Worm (Caenorhabditis elegans) whole organism, L1 larva: ENCODE results near the gene K01F9.2.

Source experiments
- dpl-1 ChIP-seq, 3 experiments: fragments of 150-350 bp in 2 of 3; sonication (generic microtip) in 1 of 3; optimal IDR thresholded peaks; 2 replicates each; lab custom pipeline; 2014 to 2017; ENCODE audit warnings: missing biosample characterization in 3 of 3, missing genetic modification characterization in 3 of 3, missing genetic modification reagents in 3 of 3
- elt-3 ChIP-seq, 6 experiments: fragments of 150-350 bp in 1 of 6; sonication (generic microtip); optimal IDR thresholded peaks; 2 replicates each; lab custom pipeline; 2017 to 2018; ENCODE audit warnings: missing biosample characterization in 6 of 6, missing genetic modification characterization in 6 of 6, inconsistent platforms in 1 of 6
- lin-15B ChIP-seq: fragments of 150-350 bp; sonication (generic microtip); optimal IDR thresholded peaks from 3 replicates; lab custom pipeline; 2014; ENCODE audit warnings: missing biosample characterization, missing genetic modification characterization
- nhr-12 ChIP-seq: sonication (generic microtip); optimal IDR thresholded peaks from 2 replicates; lab custom pipeline; 2017; ENCODE audit warnings: missing biosample characterization, missing genetic modification characterization
- nhr-77 ChIP-seq: fragments of 150-350 bp; optimal IDR thresholded peaks from 2 replicates; lab custom pipeline; 2014; ENCODE audit warnings: missing biosample characterization, missing genetic modification characterization

ce11 chrIII:8865294-8865766 is 11.6 kb downstream of the K01F9.2 start:
- TF ChIP-seq elt-3 (tag; optimal IDR thresholded peaks at IDR 0.05; lab: Kevin White, UChicago): peak in 3 of 6 experiments; percentile 6 to 29 (median 19)
- TF ChIP-seq nhr-12: no peak
- no peak for TF ChIP-seq nhr-77 (tag; lab: Kevin White, UChicago)
- peak in 2 of 3 experiments; percentile 18 to 40 for TF ChIP-seq dpl-1 (GFP tag; optimal IDR thresholded peaks at IDR 0.05; lab: Kevin White, UChicago)
- peak; percentile 2 for TF ChIP-seq lin-15B (tag; lab: Kevin White, UChicago)
